Fruit fly (Drosophila melanogaster) whole organism, prepupa: ENCODE data around the gene fz2.

Experiments
- Blimp-1 ChIP-seq: fragments of 200-800 bp; sonication (Bioruptor generic); optimal IDR thresholded peaks from 3 replicates; lab custom pipeline; 2017; ENCODE audit warnings: missing biosample characterization, missing genetic modification characterization, mild to moderate bottlenecking, moderate library complexity, missing genetic modification reagents
- CG10631 ChIP-seq: fragments of 200-800 bp; sonication (Bioruptor generic); optimal IDR thresholded peaks from 2 replicates; lab custom pipeline; 2016; ENCODE audit warnings: missing biosample characterization, missing genetic modification characterization
- CG10669 ChIP-seq: fragments of 200-800 bp; sonication (Bioruptor generic); optimal IDR thresholded peaks from 3 replicates; lab custom pipeline; 2018; ENCODE audit warnings: missing biosample characterization, mild to moderate bottlenecking, missing genetic modification characterization, moderate library complexity
- CG11902 ChIP-seq: fragments of 200-800 bp; sonication (Bioruptor generic); optimal IDR thresholded peaks from 3 replicates; lab custom pipeline; 2016; ENCODE audit warnings: missing biosample characterization, missing genetic modification characterization
- CG1621 ChIP-seq: fragments of 200-800 bp; sonication (Bioruptor generic); optimal IDR thresholded peaks from 3 replicates; lab custom pipeline; 2018; ENCODE audit warnings: missing biosample characterization, mild to moderate bottlenecking, missing genetic modification characterization
- CG16779 ChIP-seq: fragments of 200-800 bp; sonication (Bioruptor generic); optimal IDR thresholded peaks from 3 replicates; lab custom pipeline; 2017; ENCODE audit warnings: missing biosample characterization, mild to moderate bottlenecking, missing genetic modification characterization
- CG3032 ChIP-seq: fragments of 200-800 bp; optimal IDR thresholded peaks from 2 replicates; lab custom pipeline; 2019; ENCODE audit warnings: missing biosample characterization, mild to moderate bottlenecking, missing genetic modification characterization, moderate library complexity
- CG31627 ChIP-seq: fragments of 200-800 bp; sonication (Bioruptor generic); optimal IDR thresholded peaks from 3 replicates; lab custom pipeline; 2016; ENCODE audit warnings: missing biosample characterization, missing genetic modification characterization
- CG32006 ChIP-seq: fragments of 200-800 bp; sonication (Bioruptor generic); optimal IDR thresholded peaks from 3 replicates; lab custom pipeline; 2017; ENCODE audit warnings: missing biosample characterization, mild to moderate bottlenecking, missing genetic modification characterization
- CG3919 ChIP-seq: fragments of 200-800 bp; sonication (Bioruptor generic); optimal IDR thresholded peaks from 3 replicates; lab custom pipeline; 2016; ENCODE audit warnings: missing biosample characterization, missing genetic modification characterization
- CG6792 ChIP-seq: fragments of 200-800 bp; sonication (Bioruptor generic); optimal IDR thresholded peaks from 3 replicates; lab custom pipeline; 2016; ENCODE audit warnings: missing biosample characterization, missing genetic modification characterization
- CG8119 ChIP-seq: fragments of 200-800 bp; sonication (Bioruptor generic); IDR thresholded peaks from 3 replicates; pipeline ENCODE4 v1.3.6; 2022; ENCODE audit warnings: missing biosample characterization, missing genetic modification characterization
- CG8319 ChIP-seq: fragments of 200-800 bp; sonication (Bioruptor generic); optimal IDR thresholded peaks from 3 replicates; lab custom pipeline; 2016; ENCODE audit warnings: missing biosample characterization, missing genetic modification characterization
- CG8632 ChIP-seq: fragments of 200-800 bp; sonication (Bioruptor generic); optimal IDR thresholded peaks from 3 replicates; lab custom pipeline; 2016; ENCODE audit warnings: missing biosample characterization, missing genetic modification characterization
- CG9139 ChIP-seq: fragments of 200-800 bp; sonication (Bioruptor generic); optimal IDR thresholded peaks from 3 replicates; lab custom pipeline; 2017; ENCODE audit warnings: missing biosample characterization, mild to moderate bottlenecking, missing genetic modification characterization
- Eip78C ChIP-seq: fragments of 200-800 bp; sonication (Bioruptor generic); peaks from one replicate; lab custom pipeline; 2016; ENCODE audit warnings: missing biosample characterization, missing genetic modification characterization
- Ets21C ChIP-seq: fragments of 200-800 bp; sonication (Bioruptor generic); optimal IDR thresholded peaks from 3 replicates; lab custom pipeline; 2016; ENCODE audit warnings: missing biosample characterization, missing genetic modification characterization
- Ets96B ChIP-seq: fragments of 200-800 bp; optimal IDR thresholded peaks from 2 replicates; lab custom pipeline; 2019; ENCODE audit warnings: missing biosample characterization, mild to moderate bottlenecking, missing genetic modification characterization, moderate library complexity
- Hr39 ChIP-seq: fragments of 200-800 bp; sonication (Bioruptor generic); optimal IDR thresholded peaks from 2 replicates; lab custom pipeline; 2016; ENCODE audit warnings: missing biosample characterization, missing genetic modification characterization
- Hr4 ChIP-seq: fragments of 200-800 bp; sonication (Bioruptor generic); optimal IDR thresholded peaks from 3 replicates; lab custom pipeline; 2016; ENCODE audit warnings: missing biosample characterization, missing genetic modification characterization
- Lpt ChIP-seq: fragments of 200-800 bp; sonication (Bioruptor generic); optimal IDR thresholded peaks from 3 replicates; lab custom pipeline; 2016; ENCODE audit warnings: missing biosample characterization, missing genetic modification characterization
- Met ChIP-seq: fragments of 200-800 bp; sonication (Bioruptor generic); optimal IDR thresholded peaks from 3 replicates; lab custom pipeline; 2016; ENCODE audit warnings: missing biosample characterization, missing genetic modification characterization
- OdsH ChIP-seq: fragments of 200-800 bp; sonication (Bioruptor generic); optimal IDR thresholded peaks from 3 replicates; lab custom pipeline; 2016; ENCODE audit warnings: missing biosample characterization, missing genetic modification characterization
- Smox ChIP-seq: fragments of 200-800 bp; sonication (Bioruptor generic); optimal IDR thresholded peaks from 3 replicates; lab custom pipeline; 2016; ENCODE audit warnings: missing biosample characterization, missing genetic modification characterization
- Sox102F ChIP-seq: fragments of 200-800 bp; sonication (Bioruptor generic); optimal IDR thresholded peaks from 2 replicates; lab custom pipeline; 2016; ENCODE audit warnings: missing biosample characterization, mild to moderate bottlenecking, missing genetic modification characterization
- Sox14 ChIP-seq: fragments of 200-800 bp; sonication (Bioruptor generic); optimal IDR thresholded peaks from 3 replicates; lab custom pipeline; 2016; ENCODE audit warnings: missing biosample characterization, missing genetic modification characterization
- cyc ChIP-seq: fragments of 200-800 bp; sonication (Bioruptor generic); optimal IDR thresholded peaks from 3 replicates; lab custom pipeline; 2016; ENCODE audit warnings: missing biosample characterization, missing genetic modification characterization
- dsx ChIP-seq: fragments of 200-800 bp; optimal IDR thresholded peaks from 3 replicates; lab custom pipeline; 2019; ENCODE audit warnings: missing biosample characterization, mild to moderate bottlenecking, missing genetic modification characterization, moderate library complexity; ENCODE audit not compliant: poor library complexity, severe bottlenecking
- eg ChIP-seq: fragments of 200-800 bp; sonication (Bioruptor generic); IDR thresholded peaks from 3 replicates; pipeline ENCODE4 v1.3.6; 2022; ENCODE audit warnings: missing biosample characterization, missing genetic modification characterization
- esn ChIP-seq: fragments of 200-800 bp; sonication (Bioruptor generic); optimal IDR thresholded peaks from 2 replicates; lab custom pipeline; 2016; ENCODE audit warnings: missing biosample characterization, mild to moderate bottlenecking, missing genetic modification characterization, moderate library complexity
- fkh ChIP-seq: fragments of 200-800 bp; sonication (Bioruptor generic); optimal IDR thresholded peaks from 3 replicates; lab custom pipeline; 2017; ENCODE audit warnings: missing biosample characterization, mild to moderate bottlenecking, missing genetic modification characterization, moderate library complexity
- net ChIP-seq: fragments of 200-800 bp; sonication (Bioruptor generic); optimal IDR thresholded peaks from 3 replicates; lab custom pipeline; 2016; ENCODE audit warnings: missing biosample characterization, missing genetic modification characterization
- salr ChIP-seq, 2 experiments: fragments of 200-800 bp; sonication (Bioruptor generic); optimal IDR thresholded peaks; 3 replicates each; lab custom pipeline; 2016 to 2018; ENCODE audit warnings: missing biosample characterization in 2 of 2, missing genetic modification characterization in 2 of 2, mild to moderate bottlenecking in 1 of 2
- ss ChIP-seq, 2 experiments: fragments of 200-800 bp; sonication (Bioruptor generic); optimal IDR thresholded peaks; 2 replicates in 1 of 2; 3 replicates in 1 of 2; lab custom pipeline; 2017 to 2018; ENCODE audit warnings: mild to moderate bottlenecking in 2 of 2, missing biosample characterization in 2 of 2, missing genetic modification characterization in 2 of 2, moderate library complexity in 1 of 2
- svp ChIP-seq: fragments of 200-800 bp; sonication (Bioruptor generic); peaks from one replicate; lab custom pipeline; 2016; ENCODE audit warnings: missing biosample characterization, missing genetic modification characterization
- vri ChIP-seq: fragments of 200-800 bp; sonication (Bioruptor generic); optimal IDR thresholded peaks from 3 replicates; lab custom pipeline; 2016; ENCODE audit warnings: missing biosample characterization, mild to moderate bottlenecking, missing genetic modification characterization

The fz2 gene

DNA sequence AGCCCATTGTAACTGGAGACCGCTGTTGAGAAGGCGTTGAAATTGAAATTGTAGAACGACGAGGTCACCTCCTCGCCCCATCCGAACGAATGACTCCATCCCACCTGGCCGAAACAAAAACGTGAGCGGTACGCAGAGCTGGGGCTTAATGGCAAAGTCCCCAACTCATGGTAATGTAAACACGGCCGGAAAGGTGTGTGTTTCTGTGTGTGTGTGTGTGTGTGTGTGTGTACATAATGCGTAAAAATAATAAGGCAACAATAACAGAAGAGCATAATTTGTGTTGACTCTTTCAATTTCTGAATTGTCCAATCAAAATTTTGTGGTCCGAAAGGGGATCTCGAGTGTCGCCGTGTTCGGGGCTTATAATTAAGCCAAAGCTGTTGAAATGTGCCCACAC, 13.7 kb downstream of the fz2 start:
- TF ChIP-seq ss (GFP tag; optimal IDR thresholded peaks at IDR 0.05; lab: Kevin White, UChicago), result no peak
- no peak for TF ChIP-seq Hr39
- no peak for TF ChIP-seq dsx
- no peak for TF ChIP-seq CG31627 (GFP tag; lab: Kevin White, UChicago)
- TF ChIP-seq vri (GFP tag; lab: Kevin White, UChicago), result no peak
- peak; percentile 38 for TF ChIP-seq fkh (GFP tag; lab: Kevin White, UChicago)
- TF ChIP-seq CG8319 (GFP tag; lab: Kevin White, UChicago), result peak; percentile 16
- no peak for TF ChIP-seq esn (GFP tag; lab: Kevin White, UChicago)
- TF ChIP-seq CG8119 (GFP tag; lab: Robert Waterston, UW), result no peak
- TF ChIP-seq Sox14 (GFP tag; lab: Kevin White, UChicago), result no peak

DNA sequence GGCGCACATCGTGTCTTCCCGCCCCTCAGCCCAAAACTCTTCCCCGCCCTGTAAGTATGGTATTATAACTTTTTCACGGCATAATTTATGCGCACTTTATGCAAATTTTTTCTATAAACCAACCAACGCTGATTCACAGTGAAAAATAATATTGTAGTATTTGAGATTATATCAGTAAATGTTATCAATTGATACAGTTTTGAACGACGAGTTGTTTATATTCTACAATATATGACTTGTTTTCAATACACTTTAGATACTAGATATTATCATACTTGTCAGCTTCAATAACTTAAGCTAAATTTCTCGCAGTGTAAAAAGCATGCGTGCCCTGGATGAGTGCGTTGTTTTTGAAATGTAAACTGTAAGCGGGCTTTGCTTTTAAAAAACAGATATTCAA, 18.8 kb downstream of the fz2 start:
- TF ChIP-seq CG9139 (no peak), svp (GFP tag; lab: Kevin White, UChicago) (peak; percentile 5), CG3919 (peak; percentile 14), CG3032 (tag; lab: Kevin White, UChicago) (peak; percentile 24), Hr4 (GFP tag; lab: Kevin White, UChicago) (peak; percentile 2), eg (GFP tag; lab: Robert Waterston, UW) (0 out of 3 replicates have a peak, but pooled peaks have one; percentile 20), Ets96B (tag; lab: Kevin White, UChicago) (peak; percentile 8), CG32006 (peak; percentile 24), CG1621 (tag; lab: Kevin White, UChicago) (no peak), cyc (GFP tag; lab: Kevin White, UChicago) (no peak), Eip78C (GFP tag; lab: Kevin White, UChicago) (peak; percentile 44), CG10631 (GFP tag; lab: Kevin White, UChicago) (no peak)

DNA sequence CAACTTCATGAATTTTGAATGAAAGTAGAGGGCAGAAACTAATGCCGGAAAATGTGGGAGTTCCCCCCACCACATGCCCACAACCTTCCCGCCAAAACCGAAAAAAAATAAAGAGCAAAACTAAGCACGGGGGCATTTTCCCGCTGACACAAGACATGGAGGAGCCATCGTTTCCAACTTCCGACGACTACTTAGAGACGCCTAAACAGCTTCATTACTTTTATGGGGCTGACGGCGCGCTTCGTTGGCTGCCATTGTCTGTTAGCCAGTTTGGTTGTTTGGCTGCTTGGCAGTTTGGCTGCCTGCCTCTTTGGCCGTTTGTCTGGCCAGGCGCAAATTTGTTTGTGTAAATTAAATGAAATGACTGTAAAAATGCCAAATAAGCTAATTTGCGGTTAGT, 20.9 kb downstream of the fz2 start:
- TF ChIP-seq CG8319 (GFP tag; lab: Kevin White, UChicago), result no peak
- TF ChIP-seq CG8632, result no peak
- no peak for TF ChIP-seq CG11902 (GFP tag; lab: Kevin White, UChicago)
- no peak for TF ChIP-seq salr (GFP tag; optimal IDR thresholded peaks at IDR 0.05; lab: Kevin White, UChicago)
- no peak for TF ChIP-seq Sox102F (GFP tag; lab: Kevin White, UChicago)
- no peak for TF ChIP-seq Smox (GFP tag; lab: Kevin White, UChicago)
- TF ChIP-seq CG6792 (GFP tag; lab: Kevin White, UChicago), result no peak

DNA sequence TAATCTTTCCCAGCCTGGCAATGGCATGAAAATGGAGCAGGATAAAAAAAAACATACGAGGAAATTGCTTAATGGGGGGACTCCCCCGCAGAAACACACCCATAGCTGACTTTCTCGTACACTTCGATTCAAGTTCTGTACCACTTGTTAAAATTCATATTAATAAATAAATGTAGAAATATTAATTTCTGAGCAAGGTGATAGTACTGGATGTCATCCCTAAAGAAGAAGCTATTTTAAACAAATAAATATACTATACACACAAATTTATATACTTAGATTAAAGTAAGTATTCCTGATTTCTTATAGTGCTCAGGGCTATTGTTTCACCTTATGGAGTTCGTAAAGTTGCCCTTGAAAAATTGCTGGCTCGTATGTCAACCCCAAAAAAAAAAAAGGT, 29.4 kb downstream of the fz2 start:
- no peak for TF ChIP-seq CG16779 (tag; lab: Kevin White, UChicago)
- peak; percentile 60 for TF ChIP-seq svp (GFP tag; lab: Kevin White, UChicago)

DNA sequence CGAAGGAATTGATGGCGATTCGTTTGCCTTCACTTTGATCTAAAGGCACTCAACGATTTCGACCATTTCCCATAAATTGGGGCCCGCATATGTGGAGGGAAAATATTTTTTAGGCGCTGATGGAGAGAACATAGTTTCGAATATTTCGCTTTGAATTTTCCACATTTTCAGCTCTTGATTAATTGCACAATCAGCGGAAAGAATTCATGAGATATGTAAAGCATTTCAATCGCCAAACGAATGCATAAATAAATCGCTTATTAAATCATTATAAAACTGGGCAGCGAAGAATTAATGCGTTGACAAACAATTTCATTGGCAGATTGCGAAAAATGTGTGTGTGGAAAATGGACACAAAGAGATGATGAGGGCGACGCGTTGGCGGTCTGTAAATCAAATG, 30.8 kb downstream of the fz2 start:
- TF ChIP-seq CG1621 (tag; lab: Kevin White, UChicago) (no peak), Lpt (GFP tag; lab: Kevin White, UChicago) (no peak), fkh (GFP tag; lab: Kevin White, UChicago) (no peak), CG9139 (no peak), CG10669 (no peak)

DNA sequence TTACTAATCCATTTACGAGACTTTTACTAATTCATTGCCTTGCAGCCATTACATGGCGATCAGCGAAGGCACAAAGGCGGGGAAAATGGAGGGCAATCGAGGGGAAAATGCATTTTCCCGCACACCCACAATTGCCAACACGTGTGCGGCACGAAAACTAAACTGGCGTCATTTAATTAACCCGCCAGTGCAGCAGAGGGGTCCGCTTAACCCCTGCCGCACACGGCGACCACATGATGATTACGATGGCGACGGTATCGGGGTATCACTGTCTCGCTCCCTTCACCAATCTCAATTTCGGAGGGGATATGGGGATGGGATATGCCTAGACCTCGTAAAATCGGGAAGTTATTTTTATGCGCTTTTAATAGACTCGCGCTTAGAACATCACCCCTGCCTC, 33.1 kb downstream of the fz2 start:
- TF ChIP-seq Met (GFP tag; lab: Kevin White, UChicago) (no peak), CG8632 (no peak), Ets21C (no peak), net (GFP tag; lab: Kevin White, UChicago) (no peak), eg (GFP tag; lab: Robert Waterston, UW) (no peak), CG3032 (tag; lab: Kevin White, UChicago) (no peak), CG11902 (GFP tag; lab: Kevin White, UChicago) (no peak), CG16779 (tag; lab: Kevin White, UChicago) (no peak), CG8119 (GFP tag; lab: Robert Waterston, UW) (no peak), cyc (GFP tag; lab: Kevin White, UChicago) (no peak), CG6792 (GFP tag; lab: Kevin White, UChicago) (no peak), Blimp-1 (GFP tag; lab: Kevin White, UChicago) (no peak), OdsH (GFP tag; lab: Kevin White, UChicago) (no peak), dsx (no peak), CG31627 (GFP tag; lab: Kevin White, UChicago) (no peak)
